Worm (Caenorhabditis elegans): ENCODE results near the gene tsp-2.

tsp-2 gene

ce11 chrIII:8247051-8247450, 9.3 kb upstream of the tsp-2 start, which contains the start of gene C02F5.13:
C02F5.13 (plus strand) TSS chrIII:8247351.
- TF ChIP-seq zim-3 (tag; optimal IDR thresholded peaks at IDR 0.05) (no peak), C17E4.6 (GFP tag; IDR thresholded peaks at IDR 0.05) (no peak), T26A5.8 (tag; optimal IDR thresholded peaks at IDR 0.05) (no peak), bed-2 (GFP tag; IDR thresholded peaks at IDR 0.05) (no peak), F37B4.10 (GFP tag; IDR thresholded peaks at IDR 0.05) (no peak), lir-1 (GFP tag; conservative IDR thresholded peaks at IDR 0.05) (no peak), K11D2.4 (GFP tag; IDR thresholded peaks at IDR 0.05) (no peak), lin-54 (GFP tag; optimal IDR thresholded peaks at IDR 0.05) (no peak), F57A8.1 (GFP tag; optimal IDR thresholded peaks at IDR 0.05) (no peak), K12H6.12 (tag; optimal IDR thresholded peaks at IDR 0.05) (no peak), hlh-26 (GFP tag; conservative IDR thresholded peaks at IDR 0.05) (no peak), nhr-27 (tag; optimal IDR thresholded peaks at IDR 0.05) (no peak), ceh-100 (GFP tag; IDR thresholded peaks at IDR 0.05) (no peak), ztf-28 (GFP tag; IDR thresholded peaks at IDR 0.05) (no peak), nfya-2 (GFP tag; IDR thresholded peaks at IDR 0.05) (no peak), egrh-3 (GFP tag; IDR thresholded peaks at IDR 0.05) (no peak), F23B12.7 (tag; optimal IDR thresholded peaks at IDR 0.05; ENCODE audit: insufficient read depth) (no peak), F33H1.4 (GFP tag; IDR thresholded peaks at IDR 0.05) (no peak), Y53G8AR.9 (GFP tag; conservative IDR thresholded peaks at IDR 0.05) (no peak)

ce11 chrIII:8245591-8245990, 7.9 kb upstream of the tsp-2 start, which contains the start of gene C02F5.3:
C02F5.3 (plus strand) TSS chrIII:8245891.
- no peak for TF ChIP-seq snpc-4 (GFP tag; optimal IDR thresholded peaks at IDR 0.05)
- TF ChIP-seq snpc-4 (tag; optimal IDR thresholded peaks at IDR 0.05): no peak
- no peak for TF ChIP-seq gei-17 (GFP tag; optimal IDR thresholded peaks at IDR 0.05)
- no peak for TF ChIP-seq lsy-27 (tag; optimal IDR thresholded peaks at IDR 0.05; ENCODE audit: borderline replicate concordance, insufficient read depth)
- TF ChIP-seq F57A8.1 (GFP tag; optimal IDR thresholded peaks at IDR 0.05): no peak
- no peak for TF ChIP-seq lin-26 (GFP tag; IDR thresholded peaks at IDR 0.05)
- TF ChIP-seq somi-1 (GFP tag; optimal IDR thresholded peaks at IDR 0.05): no peak
- TF ChIP-seq madf-10 (tag; optimal IDR thresholded peaks at IDR 0.05): no peak
- no peak for TF ChIP-seq F55B11.4 (tag; optimal IDR thresholded peaks at IDR 0.05; ENCODE audit: borderline replicate concordance, insufficient read depth)
- TF ChIP-seq hlh-26 (GFP tag; conservative IDR thresholded peaks at IDR 0.05): no peak
- no peak for TF ChIP-seq die-1 (tag; optimal IDR thresholded peaks at IDR 0.05)
- no peak for TF ChIP-seq ceh-100 (GFP tag; IDR thresholded peaks at IDR 0.05)
- no peak for TF ChIP-seq cebp-2 (GFP tag; IDR thresholded peaks at IDR 0.05)
- no peak for TF ChIP-seq ama-1 (optimal IDR thresholded peaks at IDR 0.05)
- no peak for TF ChIP-seq ama-1 (GFP tag; optimal IDR thresholded peaks at IDR 0.05)
- TF ChIP-seq sptf-2 (GFP tag; optimal IDR thresholded peaks at IDR 0.05): no peak
- TF ChIP-seq B0035.1 (tag; optimal IDR thresholded peaks at IDR 0.05): no peak
- no peak for TF ChIP-seq B0336.3 (GFP tag; IDR thresholded peaks at IDR 0.05)

ce11 chrIII:8244052-8244451, 6.3 kb upstream of the tsp-2 start, which contains the start of the genes pbs-6 and cids-1:
pbs-6 (minus strand) TSS chrIII:8244092.
cids-1 (plus strand) TSS chrIII:8244445.
- TF ChIP-seq athp-1 (tag; optimal IDR thresholded peaks at IDR 0.05): no peak
- peak; percentile 13; the same call in 1 of the 2 replicates for TF ChIP-seq hmg-1.2 (GFP tag; IDR thresholded peaks at IDR 0.05)
- TF ChIP-seq B0336.3 (GFP tag; IDR thresholded peaks at IDR 0.05): no peak

All from whole organism, young adult.